Worm (Caenorhabditis elegans) whole organism, L3 larva: ENCODE data around the gene R09A8.5.

Experiments used
- ZK546.5 ChIP-seq: sonication (generic microtip); optimal IDR thresholded peaks from 2 replicates; lab custom pipeline; 2017; ENCODE audit warnings: missing biosample characterization, missing genetic modification characterization
- aly-2 ChIP-seq: fragments of 150-350 bp; optimal IDR thresholded peaks from 2 replicates; lab custom pipeline; 2014; ENCODE audit warnings: missing biosample characterization, missing genetic modification characterization
- ama-1 ChIP-seq: fragments of 150-350 bp; optimal IDR thresholded peaks from 2 replicates; lab custom pipeline; 2018
- ceh-16 ChIP-seq: sonication (generic microtip); optimal IDR thresholded peaks from 2 replicates; lab custom pipeline; 2017; ENCODE audit warnings: missing biosample characterization, missing genetic modification characterization
- ceh-28 ChIP-seq: fragments of 150-350 bp; optimal IDR thresholded peaks from 2 replicates; lab custom pipeline; 2014; ENCODE audit warnings: missing biosample characterization, missing genetic modification reagents, missing genetic modification characterization
- ceh-82 ChIP-seq: fragments of 150-350 bp; optimal IDR thresholded peaks from 2 replicates; lab custom pipeline; 2014; ENCODE audit warnings: missing biosample characterization, missing genetic modification characterization
- ceh-9 ChIP-seq: sonication (generic microtip); optimal IDR thresholded peaks from 2 replicates; lab custom pipeline; 2018; ENCODE audit warnings: missing biosample characterization, missing genetic modification characterization
- daf-12 ChIP-seq: fragments of 150-350 bp; optimal IDR thresholded peaks from 2 replicates; lab custom pipeline; 2014; ENCODE audit warnings: missing biosample characterization, missing genetic modification reagents, missing genetic modification characterization
- egl-27 ChIP-seq: sonication (generic microtip); optimal IDR thresholded peaks from 4 replicates; lab custom pipeline; 2017; ENCODE audit warnings: missing biosample characterization, missing genetic modification reagents, missing genetic modification characterization
- egl-5 ChIP-seq: fragments of 150-350 bp; optimal IDR thresholded peaks from 2 replicates; lab custom pipeline; 2017; ENCODE audit warnings: missing biosample characterization, missing genetic modification reagents, missing genetic modification characterization, inconsistent platforms
- elt-1 ChIP-seq: fragments of 150-350 bp; optimal IDR thresholded peaks from 2 replicates; lab custom pipeline; 2014; ENCODE audit warnings: missing biosample characterization, missing genetic modification characterization
- elt-2 ChIP-seq: sonication (generic microtip); optimal IDR thresholded peaks from 2 replicates; lab custom pipeline; 2016; ENCODE audit warnings: missing genetic modification reagents, mild to moderate bottlenecking, missing genetic modification characterization, missing compliant biosample characterization
- elt-3 ChIP-seq, 3 experiments: fragments of 150-350 bp in 1 of 3; sonication (generic microtip) in 2 of 3; optimal IDR thresholded peaks; 2 replicates in 2 of 3; 4 replicates in 1 of 3; lab custom pipeline; 2014 to 2017; ENCODE audit warnings: missing biosample characterization in 3 of 3, missing genetic modification characterization in 3 of 3
- eor-1 ChIP-seq, 2 experiments: fragments of 150-350 bp; optimal IDR thresholded peaks; 2 replicates each; lab custom pipeline; 2014 to 2018; ENCODE audit warnings: missing biosample characterization in 2 of 2, missing genetic modification characterization in 2 of 2
- fkh-10 ChIP-seq: sonication (generic microtip); optimal IDR thresholded peaks from 2 replicates; lab custom pipeline; 2017; ENCODE audit warnings: missing biosample characterization, missing genetic modification reagents, missing genetic modification characterization
- fkh-2 ChIP-seq: fragments of 150-350 bp; optimal IDR thresholded peaks from 2 replicates; lab custom pipeline; 2014; ENCODE audit warnings: missing biosample characterization, missing genetic modification reagents, missing genetic modification characterization
- fos-1 ChIP-seq: fragments of 150-350 bp; optimal IDR thresholded peaks from 2 replicates; lab custom pipeline; 2014; ENCODE audit warnings: missing biosample characterization, missing genetic modification characterization
- jun-1 ChIP-seq: fragments of 150-350 bp; optimal IDR thresholded peaks from 2 replicates; lab custom pipeline; 2014; ENCODE audit warnings: missing biosample characterization, missing genetic modification reagents, missing genetic modification characterization
- lin-15B ChIP-seq: fragments of 150-350 bp; optimal IDR thresholded peaks from 2 replicates; lab custom pipeline; 2014; ENCODE audit warnings: missing biosample characterization, missing genetic modification characterization
- lin-39 ChIP-seq: fragments of 150-350 bp; optimal IDR thresholded peaks from 2 replicates; lab custom pipeline; 2018; ENCODE audit warnings: missing biosample characterization, missing genetic modification reagents, missing genetic modification characterization
- lsy-12 ChIP-seq: sonication (generic microtip); optimal IDR thresholded peaks from 2 replicates; lab custom pipeline; 2016; ENCODE audit warnings: mild to moderate bottlenecking, missing genetic modification characterization, missing compliant biosample characterization
- mdl-1 ChIP-seq: fragments of 150-350 bp; optimal IDR thresholded peaks from 2 replicates; lab custom pipeline; 2014; ENCODE audit warnings: missing biosample characterization, missing genetic modification characterization
- mml-1 ChIP-seq: fragments of 150-350 bp; sonication (generic microtip); optimal IDR thresholded peaks from 3 replicates; lab custom pipeline; 2014; ENCODE audit warnings: missing biosample characterization, missing genetic modification characterization
- nfya-1 ChIP-seq: sonication (generic microtip); optimal IDR thresholded peaks from 2 replicates; lab custom pipeline; 2017; ENCODE audit warnings: missing genetic modification characterization, mild to moderate bottlenecking, missing compliant biosample characterization, antibody characterized with exemption, moderate library complexity; ENCODE audit not compliant: insufficient read depth
- nhr-11 ChIP-seq: fragments of 150-350 bp; optimal IDR thresholded peaks from 2 replicates; lab custom pipeline; 2014; ENCODE audit warnings: missing biosample characterization, missing genetic modification characterization
- nhr-12 ChIP-seq: fragments of 150-350 bp; optimal IDR thresholded peaks from 2 replicates; lab custom pipeline; 2014; ENCODE audit warnings: missing biosample characterization, missing genetic modification characterization
- nhr-23 ChIP-seq: fragments of 150-350 bp; optimal IDR thresholded peaks from 2 replicates; lab custom pipeline; 2014; ENCODE audit warnings: missing biosample characterization, missing genetic modification reagents, missing genetic modification characterization
- nhr-237 ChIP-seq: fragments of 150-350 bp; optimal IDR thresholded peaks from 2 replicates; lab custom pipeline; 2014; ENCODE audit warnings: missing biosample characterization, missing genetic modification characterization
- nhr-25 ChIP-seq: sonication (generic microtip); optimal IDR thresholded peaks from 2 replicates; lab custom pipeline; 2017; ENCODE audit warnings: missing biosample characterization, missing genetic modification characterization
- nhr-28 ChIP-seq: fragments of 150-350 bp; optimal IDR thresholded peaks from 2 replicates; lab custom pipeline; 2014; ENCODE audit warnings: missing biosample characterization, missing genetic modification characterization
- nhr-43 ChIP-seq: sonication (generic microtip); optimal IDR thresholded peaks from 2 replicates; lab custom pipeline; 2016; ENCODE audit warnings: mild to moderate bottlenecking, missing genetic modification characterization, missing compliant biosample characterization; ENCODE audit not compliant: poor library complexity, severe bottlenecking
- nhr-67 ChIP-seq: fragments of 150-350 bp; optimal IDR thresholded peaks from 2 replicates; lab custom pipeline; 2014; ENCODE audit warnings: missing biosample characterization, missing genetic modification characterization
- nhr-76 ChIP-seq: fragments of 150-350 bp; sonication (generic microtip); optimal IDR thresholded peaks from 5 replicates; lab custom pipeline; 2014; ENCODE audit warnings: missing biosample characterization, missing genetic modification characterization
- nhr-77 ChIP-seq: fragments of 150-350 bp; optimal IDR thresholded peaks from 2 replicates; lab custom pipeline; 2014; ENCODE audit warnings: missing biosample characterization, missing genetic modification characterization
- pha-4 ChIP-seq: fragments of 150-350 bp; optimal IDR thresholded peaks from 2 replicates; lab custom pipeline; 2014; ENCODE audit warnings: missing biosample characterization, missing genetic modification reagents, missing genetic modification characterization
- pqm-1 ChIP-seq: fragments of 150-350 bp; optimal IDR thresholded peaks from 2 replicates; lab custom pipeline; 2017; ENCODE audit warnings: missing biosample characterization, missing genetic modification characterization, inconsistent platforms
- sea-2 ChIP-seq: fragments of 150-350 bp; sonication (generic microtip); optimal IDR thresholded peaks from 4 replicates; lab custom pipeline; 2014; ENCODE audit warnings: missing biosample characterization, missing genetic modification reagents, missing genetic modification characterization
- skn-1 ChIP-seq: fragments of 150-350 bp; optimal IDR thresholded peaks from 2 replicates; lab custom pipeline; 2014; ENCODE audit warnings: missing biosample characterization, missing genetic modification characterization
- snpc-4 ChIP-seq: fragments of 150-350 bp; optimal IDR thresholded peaks from 2 replicates; lab custom pipeline; 2014; ENCODE audit warnings: missing biosample characterization, missing genetic modification characterization
- tbx-2 ChIP-seq: sonication (generic microtip); optimal IDR thresholded peaks from 2 replicates; lab custom pipeline; 2016; ENCODE audit warnings: mild to moderate bottlenecking, missing genetic modification characterization, missing compliant biosample characterization
- unc-39 ChIP-seq: sonication (generic microtip); optimal IDR thresholded peaks from 4 replicates; lab custom pipeline; 2017; ENCODE audit warnings: missing biosample characterization, missing genetic modification characterization
- unc-62 ChIP-seq: fragments of 150-350 bp; sonication (generic microtip); optimal IDR thresholded peaks from 4 replicates; lab custom pipeline; 2014; ENCODE audit warnings: missing biosample characterization, missing genetic modification reagents, missing genetic modification characterization
- zag-1 ChIP-seq: fragments of 150-350 bp; optimal IDR thresholded peaks from 2 replicates; lab custom pipeline; 2014; ENCODE audit warnings: missing biosample characterization, missing genetic modification characterization
- ztf-11 ChIP-seq: fragments of 150-350 bp; optimal IDR thresholded peaks from 2 replicates; lab custom pipeline; 2014; ENCODE audit warnings: missing biosample characterization, missing genetic modification characterization
- ztf-4 ChIP-seq: fragments of 150-350 bp; optimal IDR thresholded peaks from 2 replicates; lab custom pipeline; 2014; ENCODE audit warnings: missing biosample characterization, missing genetic modification characterization

Gene R09A8.5

ce11 chrX:12677113-12677512, 36.8 kb upstream of the R09A8.5 start:
- TF ChIP-seq nhr-25 (tag; lab: Kevin White, UChicago) (peak; percentile 47), zag-1 (tag; lab: Kevin White, UChicago) (no peak), fkh-10 (GFP tag; lab: Kevin White, UChicago) (no peak), eor-1 (tag; optimal IDR thresholded peaks at IDR 0.05; lab: Kevin White, UChicago) (no peak)

- no peak for TF ChIP-seq egl-5 (tag; lab: Kevin White, UChicago)
- no peak for TF ChIP-seq nhr-67 (tag; lab: Kevin White, UChicago)
- no peak for TF ChIP-seq ceh-16
- TF ChIP-seq ztf-11 (tag; lab: Kevin White, UChicago) = no peak
- TF ChIP-seq daf-12 (tag; lab: Kevin White, UChicago) = no peak
- no peak for TF ChIP-seq unc-62 (GFP tag; lab: Kevin White, UChicago)
- no peak for TF ChIP-seq lsy-12
- TF ChIP-seq elt-2 (tag; lab: Kevin White, UChicago) = peak; percentile 84
- TF ChIP-seq fos-1 = no peak
- TF ChIP-seq nhr-237 (tag; lab: Kevin White, UChicago) = no peak
- no peak for TF ChIP-seq ceh-82
- TF ChIP-seq nhr-77 (tag; lab: Kevin White, UChicago) = no peak
- TF ChIP-seq lin-15B = no peak
- TF ChIP-seq fkh-10 (GFP tag; lab: Kevin White, UChicago) = no peak
- no peak for TF ChIP-seq sea-2 (GFP tag; lab: Kevin White, UChicago)
- no peak for TF ChIP-seq tbx-2 (tag; lab: Kevin White, UChicago)
- TF ChIP-seq ama-1 = no peak
- TF ChIP-seq mml-1 (tag; lab: Kevin White, UChicago) = no peak
- peak; percentile 100 for TF ChIP-seq elt-1 (tag; lab: Kevin White, UChicago)
- no peak for TF ChIP-seq egl-27 (tag; lab: Kevin White, UChicago)
- TF ChIP-seq jun-1 (tag; lab: Kevin White, UChicago) = no peak
- no peak for TF ChIP-seq pha-4 (tag; lab: Kevin White, UChicago)
- TF ChIP-seq fkh-2 (tag; lab: Kevin White, UChicago) = no peak
- TF ChIP-seq skn-1 = no peak
- TF ChIP-seq unc-39 (tag; lab: Kevin White, UChicago) = no peak
- peak; percentile 6 for TF ChIP-seq pqm-1 (tag; lab: Kevin White, UChicago)
- no peak for TF ChIP-seq ZK546.5 (tag; lab: Kevin White, UChicago)
- TF ChIP-seq ceh-28 (tag; lab: Kevin White, UChicago) = no peak
- no peak for TF ChIP-seq nhr-76
- TF ChIP-seq elt-3 (tag; optimal IDR thresholded peaks at IDR 0.05; lab: Kevin White, UChicago) = no peak
- no peak for TF ChIP-seq zag-1 (tag; lab: Kevin White, UChicago)
- no peak for TF ChIP-seq nhr-43
- TF ChIP-seq eor-1 (tag; optimal IDR thresholded peaks at IDR 0.05; lab: Kevin White, UChicago) = no peak
- TF ChIP-seq nhr-11 (tag; lab: Kevin White, UChicago) = peak; percentile 18
- no peak for TF ChIP-seq nhr-25 (tag; lab: Kevin White, UChicago)
- TF ChIP-seq nfya-1 (tag; lab: Kevin White, UChicago) = peak; percentile 28
- peak; percentile 48 for TF ChIP-seq nhr-23 (tag; lab: Kevin White, UChicago)
Observed at ce11 chrX:12671638-12672290, 31.4 kb upstream of the R09A8.5 start.

ce11 chrX:12670385-12670784, 30.0 kb upstream of the R09A8.5 start:
- TF ChIP-seq egl-27 (tag; lab: Kevin White, UChicago) (no peak), fkh-10 (GFP tag; lab: Kevin White, UChicago) (peak; percentile 84), nhr-23 (tag; lab: Kevin White, UChicago) (peak; percentile 70), nfya-1 (tag; lab: Kevin White, UChicago) (peak; percentile 87), snpc-4 (peak; percentile 10), mdl-1 (peak; percentile 27), elt-2 (tag; lab: Kevin White, UChicago) (peak; percentile 64), pqm-1 (tag; lab: Kevin White, UChicago) (peak; percentile 57), lin-39 (tag; lab: Kevin White, UChicago) (peak; percentile 54), elt-1 (tag; lab: Kevin White, UChicago) (peak; percentile 69), pha-4 (tag; lab: Kevin White, UChicago) (peak; percentile 85), skn-1 (peak; percentile 25), ztf-11 (tag; lab: Kevin White, UChicago) (no peak), unc-62 (GFP tag; lab: Kevin White, UChicago) (peak; percentile 84), fkh-2 (tag; lab: Kevin White, UChicago) (no peak), nhr-25 (tag; lab: Kevin White, UChicago) (peak; percentile 75), lsy-12 (peak; percentile 41), aly-2 (tag; lab: Kevin White, UChicago) (no peak), ceh-82 (peak; percentile 26), nhr-12 (tag; lab: Kevin White, UChicago) (no peak), ceh-9 (tag; lab: Kevin White, UChicago) (no peak), ztf-4 (peak; percentile 21), unc-39 (tag; lab: Kevin White, UChicago) (no peak), eor-1 (tag; optimal IDR thresholded peaks at IDR 0.05; lab: Kevin White, UChicago) (no peak), elt-3 (tag; optimal IDR thresholded peaks at IDR 0.05; lab: Kevin White, UChicago) (no peak), fos-1 (no peak), nhr-67 (tag; lab: Kevin White, UChicago) (no peak), mml-1 (tag; lab: Kevin White, UChicago) (no peak), tbx-2 (tag; lab: Kevin White, UChicago) (peak; percentile 74), nhr-28 (tag; lab: Kevin White, UChicago) (no peak), ama-1 (peak; percentile 66), ceh-16 (no peak), jun-1 (tag; lab: Kevin White, UChicago) (no peak), egl-5 (tag; lab: Kevin White, UChicago) (peak; percentile 64)
